Fruit fly (Drosophila melanogaster): Measurements from ENCODE around the gene CG31810.

- TF ChIP-seq CG1620 (GFP tag; optimal IDR thresholded peaks at IDR 0.05): no peak
- TF ChIP-seq bab1 (GFP tag; optimal IDR thresholded peaks at IDR 0.05): peak; percentile 6
- no peak for TF ChIP-seq kay (GFP tag; ENCODE audit: borderline replicate concordance)
- TF ChIP-seq Clk (GFP tag; optimal IDR thresholded peaks at IDR 0.05): no peak
- no peak for TF ChIP-seq Hr96 (GFP tag; optimal IDR thresholded peaks at IDR 0.05)
- peak; percentile 65 for TF ChIP-seq Mnt (GFP tag; optimal IDR thresholded peaks at IDR 0.05)
- TF ChIP-seq CG14711 (tag; optimal IDR thresholded peaks at IDR 0.05): peak; percentile 40
- TF ChIP-seq CG33017 (tag; optimal IDR thresholded peaks at IDR 0.05): no peak
- peak; percentile 3 for TF ChIP-seq tj (GFP tag; optimal IDR thresholded peaks at IDR 0.05)
- TF ChIP-seq CG5204 (GFP tag; optimal IDR thresholded peaks at IDR 0.05): no peak
- TF ChIP-seq cic (GFP tag; optimal IDR thresholded peaks at IDR 0.05): no peak
- TF ChIP-seq CG7101 (tag; optimal IDR thresholded peaks at IDR 0.05): no peak
- no peak for TF ChIP-seq cnc (optimal IDR thresholded peaks at IDR 0.05)
- TF ChIP-seq ovo (GFP tag; optimal IDR thresholded peaks at IDR 0.05): no peak
Measured at dm6 chr2L:16826872-16827506, 25.2 kb downstream of the CG31810 start, which contains the start of gene AspRS-m.

All from whole organism, adult.